Fruit fly (Drosophila melanogaster): ENCODE measurements around the gene EMC2B.

Gene EMC2B

DNA sequence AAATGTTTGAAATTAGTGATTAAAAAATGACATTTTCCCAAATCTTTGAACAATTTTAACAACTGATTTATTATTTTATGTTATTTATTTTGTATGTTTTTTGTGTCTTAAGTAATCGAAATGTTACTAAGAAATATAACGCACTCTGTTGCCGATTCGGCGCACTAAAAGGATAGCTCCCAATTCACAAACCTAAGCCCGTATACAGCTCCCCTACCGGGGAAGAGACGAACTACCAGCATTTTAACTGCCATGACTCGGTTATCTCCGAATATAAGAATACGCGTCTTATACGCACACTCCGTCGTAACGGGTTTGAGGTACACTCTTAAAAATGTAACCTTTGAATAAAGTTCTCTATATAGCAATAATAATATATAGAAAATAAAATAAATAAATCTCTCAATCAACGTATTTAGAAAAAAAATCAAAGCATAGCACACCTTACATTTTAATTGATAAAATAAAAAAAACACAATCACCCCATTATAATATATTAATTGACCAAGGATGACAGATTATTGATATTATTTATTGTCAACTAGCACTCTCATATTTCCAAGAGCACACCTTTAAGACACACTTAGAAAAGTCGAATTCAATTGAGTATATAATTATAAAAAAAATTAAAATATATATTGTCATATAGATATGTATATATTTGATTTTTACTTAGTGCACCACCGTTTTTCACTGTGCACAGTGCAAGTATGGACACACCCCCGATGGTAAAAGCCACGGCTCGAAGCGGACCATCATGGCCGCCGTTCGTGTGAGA lies 33.7 kb downstream of the EMC2B start (continued):
- TF ChIP-seq Pdp1 (GFP tag; optimal IDR thresholded peaks at IDR 0.05) (peak in 1 of 2 experiments; percentile 51), dmrt11E (tag; optimal IDR thresholded peaks at IDR 0.05) (peak; percentile 91), Rfx (GFP tag; IDR thresholded peaks at IDR 0.05) (peak; percentile 70), CG5953 (GFP tag; IDR thresholded peaks at IDR 0.05) (peak; percentile 8; the same call in 1 of the 2 replicates), CG10267 (tag; optimal IDR thresholded peaks at IDR 0.05) (peak; percentile 84), CG8924 (tag; optimal IDR thresholded peaks at IDR 0.05) (peak; percentile 93), slou (GFP tag; optimal IDR thresholded peaks at IDR 0.05) (no peak), z (GFP tag; IDR thresholded peaks at IDR 0.05) (no peak), Xrp1 (GFP tag; IDR thresholded peaks at IDR 0.05) (peak; percentile 80), unpg (GFP tag; optimal IDR thresholded peaks at IDR 0.05) (peak; percentile 76), CG12391 (tag; optimal IDR thresholded peaks at IDR 0.05) (peak; percentile 87), CG1603 (tag; optimal IDR thresholded peaks at IDR 0.05) (peak; percentile 67), Gsc (GFP tag; IDR thresholded peaks at IDR 0.05) (no peak), Sin3A (optimal IDR thresholded peaks at IDR 0.05) (no peak), CG17385 (GFP tag; optimal IDR thresholded peaks at IDR 0.05) (peak; percentile 80), zfh2 (GFP tag; optimal IDR thresholded peaks at IDR 0.05) (no peak), CG9215 (GFP tag; IDR thresholded peaks at IDR 0.05) (peak; percentile 49), tup (GFP tag; optimal IDR thresholded peaks at IDR 0.05) (no peak), CG2875 (GFP tag; optimal IDR thresholded peaks at IDR 0.05) (peak; percentile 82), CG1233 (GFP tag; optimal IDR thresholded peaks at IDR 0.05) (peak; percentile 84), Vsx1 (GFP tag; optimal IDR thresholded peaks at IDR 0.05) (peak; percentile 77), ato (GFP tag; IDR thresholded peaks at IDR 0.05; ENCODE audit: partially characterized antibody) (no peak), CG1792 (GFP tag; optimal IDR thresholded peaks at IDR 0.05) (no peak), chinmo (GFP tag; IDR thresholded peaks at IDR 0.05; ENCODE audit: partially characterized antibody) (0 out of 4 replicates have a peak, but pooled peaks have one; percentile 45), CG7357 (GFP tag; IDR thresholded peaks at IDR 0.05) (0 out of 3 replicates have a peak, but pooled peaks have one; percentile 24), fd102C (GFP tag; optimal IDR thresholded peaks at IDR 0.05) (peak; percentile 24), CG4820 (GFP tag; optimal IDR thresholded peaks at IDR 0.05) (peak; percentile 74), hth (optimal IDR thresholded peaks at IDR 0.05) (no peak), CG33557 (GFP tag; optimal IDR thresholded peaks at IDR 0.05) (peak; percentile 92), lab (GFP tag; optimal IDR thresholded peaks at IDR 0.05) (peak; percentile 82), bcd (GFP tag; optimal IDR thresholded peaks at IDR 0.05) (peak; percentile 83), gce (GFP tag; IDR thresholded peaks at IDR 0.05) (peak; percentile 6; the same call in 1 of the 3 replicates), slbo (GFP tag; IDR thresholded peaks at IDR 0.05) (peak; percentile 59; the same call in 1 of the 2 replicates), CG31224 (GFP tag; IDR thresholded peaks at IDR 0.05) (no peak), zen (tag; optimal IDR thresholded peaks at IDR 0.05) (peak; percentile 76), vnd (GFP tag; IDR thresholded peaks at IDR 0.05; ENCODE audit: partially characterized antibody) (no peak), pfk (GFP tag; optimal IDR thresholded peaks at IDR 0.05) (no peak), bsh (GFP tag; optimal IDR thresholded peaks at IDR 0.05) (peak in 1 of 2 experiments; percentile 86), CG10431 (GFP tag; optimal IDR thresholded peaks at IDR 0.05) (peak; percentile 64), CG15601 (tag; optimal IDR thresholded peaks at IDR 0.05) (peak; percentile 77), Sox102F (GFP tag; optimal IDR thresholded peaks at IDR 0.05) (peak; percentile 82), CG13296 (GFP tag; optimal IDR thresholded peaks at IDR 0.05) (peak; percentile 82), psq (GFP tag; optimal IDR thresholded peaks at IDR 0.05) (peak; percentile 63), crc (GFP tag; optimal IDR thresholded peaks at IDR 0.05) (no peak), ATbp (GFP tag; optimal IDR thresholded peaks at IDR 0.05) (peak; percentile 74), CG10654 (GFP tag; optimal IDR thresholded peaks at IDR 0.05) (peak; percentile 72), lilli (GFP tag; optimal IDR thresholded peaks at IDR 0.05) (peak; percentile 35), sima (GFP tag; optimal IDR thresholded peaks at IDR 0.05) (no peak)
